Worm (Caenorhabditis elegans) whole organism, late embryonic: ENCODE results near the gene gstk-2.
A peak's percentile ranks its signal among the peaks of the same experiment; 100 is the strongest.

Source experiments
- C08G9.2 ChIP-seq: sonication (generic microtip); optimal IDR thresholded peaks from 2 replicates; lab custom pipeline; 2016; ENCODE audit warnings: mild to moderate bottlenecking, missing genetic modification characterization, moderate library complexity, missing compliant biosample characterization
- K09A11.1 ChIP-seq: sonication (generic microtip); optimal IDR thresholded peaks from 2 replicates; lab custom pipeline; 2017; ENCODE audit warnings: antibody characterized with exemption, mild to moderate bottlenecking, missing genetic modification characterization, missing compliant biosample characterization; ENCODE audit not compliant: insufficient read depth
- T23F11.4 ChIP-seq: fragments of 200-800 bp; sonication (Bioruptor generic); optimal IDR thresholded peaks from 2 replicates; lab custom pipeline; 2018; ENCODE audit warnings: mild to moderate bottlenecking, missing genetic modification characterization, missing compliant biosample characterization
- ahr-1 ChIP-seq: sonication (generic microtip); optimal IDR thresholded peaks from 2 replicates; lab custom pipeline; 2016; ENCODE audit warnings: missing genetic modification characterization, missing compliant biosample characterization
- ama-1 ChIP-seq: fragments of 150-350 bp; optimal IDR thresholded peaks from 2 replicates; lab custom pipeline; 2014
- ceh-14 ChIP-seq: sonication (generic microtip); optimal IDR thresholded peaks from 2 replicates; lab custom pipeline; 2016; ENCODE audit warnings: missing genotype, missing genetic modification characterization, missing compliant biosample characterization
- ceh-18 ChIP-seq: sonication (generic microtip); optimal IDR thresholded peaks from 2 replicates; lab custom pipeline; 2016; ENCODE audit warnings: missing genetic modification characterization, missing compliant biosample characterization
- ceh-19 ChIP-seq: fragments of 200-800 bp; sonication (Bioruptor generic); optimal IDR thresholded peaks from 2 replicates; lab custom pipeline; 2018; ENCODE audit warnings: mild to moderate bottlenecking, missing genetic modification characterization, missing compliant biosample characterization
- ceh-2 ChIP-seq: sonication (generic microtip); optimal IDR thresholded peaks from 2 replicates; lab custom pipeline; 2016; ENCODE audit warnings: missing genotype, missing genetic modification characterization, missing compliant biosample characterization
- ceh-22 ChIP-seq: sonication (generic microtip); optimal IDR thresholded peaks from 2 replicates; lab custom pipeline; 2017; ENCODE audit warnings: missing biosample characterization, missing genetic modification characterization
- ceh-30 ChIP-seq: fragments of 150-350 bp; optimal IDR thresholded peaks from 2 replicates; lab custom pipeline; 2014; ENCODE audit warnings: missing biosample characterization, missing genetic modification characterization
- ceh-31 ChIP-seq: sonication (generic microtip); optimal IDR thresholded peaks from 2 replicates; lab custom pipeline; 2016; ENCODE audit warnings: missing genetic modification characterization, missing compliant biosample characterization
- ceh-34 ChIP-seq: sonication (generic microtip); optimal IDR thresholded peaks from 2 replicates; lab custom pipeline; 2016; ENCODE audit warnings: mild to moderate bottlenecking, missing genetic modification characterization, missing compliant biosample characterization
- ceh-45 ChIP-seq: fragments of 200-800 bp; sonication (Bioruptor generic); IDR thresholded peaks from 2 replicates; pipeline ENCODE4 v1.3.6; 2022; ENCODE audit warnings: missing genetic modification reagents, missing genetic modification characterization, missing compliant biosample characterization
- ceh-48 ChIP-seq: sonication (generic microtip); optimal IDR thresholded peaks from 2 replicates; lab custom pipeline; 2016; ENCODE audit warnings: missing genetic modification characterization, inconsistent platforms, missing compliant biosample characterization
- ceh-9 ChIP-seq: sonication (generic microtip); optimal IDR thresholded peaks from 2 replicates; lab custom pipeline; 2016; ENCODE audit warnings: mild to moderate bottlenecking, missing genetic modification characterization, inconsistent platforms, missing compliant biosample characterization
- che-1 ChIP-seq: sonication (generic microtip); optimal IDR thresholded peaks from 2 replicates; lab custom pipeline; 2016; ENCODE audit warnings: mild to moderate bottlenecking, missing genetic modification characterization, missing compliant biosample characterization
- dve-1 ChIP-seq: sonication (generic microtip); optimal IDR thresholded peaks from 2 replicates; lab custom pipeline; 2017; ENCODE audit warnings: antibody characterized with exemption, mild to moderate bottlenecking, missing genetic modification characterization, missing compliant biosample characterization
- elt-2 ChIP-seq: sonication (generic microtip); optimal IDR thresholded peaks from 2 replicates; lab custom pipeline; 2016; ENCODE audit warnings: missing genetic modification reagents, missing genetic modification characterization, missing compliant biosample characterization
- ets-4 ChIP-seq: sonication (generic microtip); optimal IDR thresholded peaks from 2 replicates; lab custom pipeline; 2016; ENCODE audit warnings: missing genetic modification characterization, missing compliant biosample characterization
- eyg-1 ChIP-seq: sonication (generic microtip); optimal IDR thresholded peaks from 2 replicates; lab custom pipeline; 2016; ENCODE audit warnings: missing genotype, missing genetic modification characterization, missing compliant biosample characterization
- fax-1 ChIP-seq: sonication (generic microtip); optimal IDR thresholded peaks from 2 replicates; lab custom pipeline; 2016; ENCODE audit warnings: missing genotype, missing genetic modification characterization, missing compliant biosample characterization
- fkh-10 ChIP-seq: fragments of 150-350 bp; optimal IDR thresholded peaks from 2 replicates; lab custom pipeline; 2014; ENCODE audit warnings: missing biosample characterization, missing genetic modification reagents, missing genetic modification characterization
- gmeb-2 ChIP-seq: sonication (generic microtip); optimal IDR thresholded peaks from 2 replicates; lab custom pipeline; 2016; ENCODE audit warnings: missing genetic modification characterization, inconsistent platforms, missing compliant biosample characterization
- hlh-8 ChIP-seq: sonication (generic microtip); optimal IDR thresholded peaks from 2 replicates; lab custom pipeline; 2016; ENCODE audit warnings: missing genotype, missing genetic modification characterization, missing compliant biosample characterization
- mec-3 ChIP-seq: sonication (generic microtip); optimal IDR thresholded peaks from 2 replicates; lab custom pipeline; 2016; ENCODE audit warnings: borderline replicate concordance, missing genetic modification characterization, missing compliant biosample characterization
- nfya-1 ChIP-seq: sonication (generic microtip); optimal IDR thresholded peaks from 2 replicates; lab custom pipeline; 2017; ENCODE audit warnings: missing genetic modification characterization, mild to moderate bottlenecking, missing compliant biosample characterization, antibody characterized with exemption, moderate library complexity
- nhr-11 ChIP-seq: fragments of 150-350 bp; optimal IDR thresholded peaks from 2 replicates; lab custom pipeline; 2014; ENCODE audit warnings: missing biosample characterization, missing genetic modification characterization
- npax-4 ChIP-seq: sonication (generic microtip); optimal IDR thresholded peaks from 2 replicates; lab custom pipeline; 2016; ENCODE audit warnings: missing genetic modification characterization, missing compliant biosample characterization
- pag-3 ChIP-seq: sonication (generic microtip); optimal IDR thresholded peaks from 2 replicates; lab custom pipeline; 2016; ENCODE audit warnings: missing compliant biosample characterization, missing genetic modification characterization, borderline replicate concordance
- pax-1 ChIP-seq: fragments of 150-350 bp; optimal IDR thresholded peaks from 2 replicates; lab custom pipeline; 2014; ENCODE audit warnings: missing biosample characterization, missing genetic modification characterization
- pqm-1 ChIP-seq: sonication (generic microtip); optimal IDR thresholded peaks from 2 replicates; lab custom pipeline; 2016; ENCODE audit warnings: missing genetic modification characterization, missing compliant biosample characterization
- pros-1 ChIP-seq: fragments of 150-350 bp; optimal IDR thresholded peaks from 2 replicates; lab custom pipeline; 2014; ENCODE audit warnings: missing biosample characterization, missing genetic modification reagents, missing genetic modification characterization
- rnt-1 ChIP-seq: sonication (generic microtip); optimal IDR thresholded peaks from 2 replicates; lab custom pipeline; 2016; ENCODE audit warnings: missing genetic modification characterization, missing compliant biosample characterization
- tbx-2 ChIP-seq: sonication (generic microtip); optimal IDR thresholded peaks from 2 replicates; lab custom pipeline; 2016; ENCODE audit warnings: missing genetic modification characterization, missing compliant biosample characterization
- ttx-3 ChIP-seq: sonication (generic microtip); optimal IDR thresholded peaks from 2 replicates; lab custom pipeline; 2016; ENCODE audit warnings: missing genetic modification reagents, missing genetic modification characterization, missing compliant biosample characterization
- unc-3 ChIP-seq, 2 experiments: fragments of 200-800 bp in 1 of 2; sonication (Bioruptor generic) in 1 of 2; sonication (generic microtip) in 1 of 2; conservative IDR thresholded peaks in 1 of 2; optimal IDR thresholded peaks in 1 of 2; 2 replicates each; pipeline versions ENCODE4 v1.3.6 to Lab custom; 2016 to 2022; ENCODE audit warnings: missing compliant biosample characterization in 2 of 2, missing genetic modification characterization in 2 of 2, missing genetic modification reagents in 1 of 2
- unc-42 ChIP-seq: sonication (generic microtip); optimal IDR thresholded peaks from 2 replicates; lab custom pipeline; 2016; ENCODE audit warnings: missing genotype, missing genetic modification characterization, missing compliant biosample characterization
- unc-55 ChIP-seq: sonication (generic microtip); optimal IDR thresholded peaks from 2 replicates; lab custom pipeline; 2017; ENCODE audit warnings: missing biosample characterization, missing genetic modification reagents, missing genetic modification characterization
- unc-86 ChIP-seq: sonication (generic microtip); optimal IDR thresholded peaks from 2 replicates; lab custom pipeline; 2016; ENCODE audit warnings: missing genetic modification characterization, missing compliant biosample characterization
- zip-5 ChIP-seq: sonication (generic microtip); optimal IDR thresholded peaks from 2 replicates; lab custom pipeline; 2016; ENCODE audit warnings: missing genetic modification characterization, missing compliant biosample characterization

Gene gstk-2

DNA sequence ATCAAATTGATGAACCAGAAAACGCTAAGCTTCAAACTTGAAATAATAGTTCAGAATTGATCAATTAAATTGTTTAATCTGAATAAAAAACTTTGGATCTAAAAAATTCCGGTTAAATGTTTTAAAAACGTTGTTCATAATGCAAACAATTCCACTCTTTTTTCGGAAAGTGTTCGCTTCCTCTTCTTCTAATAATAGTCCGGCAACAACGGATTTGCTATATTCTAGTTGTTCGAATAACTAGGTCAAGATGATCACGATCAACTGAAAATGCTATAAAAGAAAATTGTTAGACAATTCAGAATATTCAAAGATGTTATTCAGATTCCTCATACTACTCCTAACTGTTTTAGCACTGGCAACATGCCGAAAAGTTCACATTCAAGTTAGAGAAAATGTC is 11.1 kb downstream of the gstk-2 start, which contains the start of gene D2024.4:
TSS of gene D2024.4 (plus strand) at position 301 of the 400 bp plus-strand sequence.
- TF ChIP-seq nhr-11 (tag; lab: Kevin White, UChicago), result no peak
- TF ChIP-seq ets-4 (tag; lab: Kevin White, UChicago), result no peak
- TF ChIP-seq ama-1, result no peak
- no peak for TF ChIP-seq elt-2
- no peak for TF ChIP-seq pag-3
- no peak for TF ChIP-seq mec-3 (tag; lab: Kevin White, UChicago)

- TF ChIP-seq rnt-1 (tag; lab: Kevin White, UChicago) (peak; percentile 47), unc-86 (peak; percentile 3), ceh-2 (tag; lab: Kevin White, UChicago) (peak; percentile 46), ceh-18 (tag; lab: Kevin White, UChicago) (peak; percentile 21), tbx-2 (tag; lab: Kevin White, UChicago) (peak; percentile 79), ceh-34 (peak; percentile 61), ceh-45 (GFP tag; lab: Robert Waterston, UW) (no peak), ceh-14 (peak; percentile 62), pqm-1 (tag; lab: Kevin White, UChicago) (peak; percentile 2), K09A11.1 (tag; lab: Kevin White, UChicago) (no peak), T23F11.4 (GFP tag; lab: Kevin White, UChicago) (no peak), unc-55 (no peak), ceh-48 (tag; lab: Kevin White, UChicago) (peak; percentile 95), eyg-1 (tag; lab: Kevin White, UChicago) (no peak), unc-3 (GFP tag; conservative IDR thresholded peaks at IDR 0.05; lab: Robert Waterston, UW) (no peak), unc-3 (tag; optimal IDR thresholded peaks at IDR 0.05; lab: Kevin White, UChicago) (peak; percentile 37), ttx-3 (tag; lab: Kevin White, UChicago) (no peak), zip-5 (peak; percentile 32), ceh-31 (peak; percentile 90), ets-4 (tag; lab: Kevin White, UChicago) (peak; percentile 54), nfya-1 (tag; lab: Kevin White, UChicago) (peak; percentile 5), C08G9.2 (peak; percentile 40), ceh-22 (no peak), unc-42 (tag; lab: Kevin White, UChicago) (peak; percentile 37), hlh-8 (tag; lab: Kevin White, UChicago) (peak; percentile 39), elt-2 (peak; percentile 43), fax-1 (peak; percentile 63), ceh-19 (GFP tag; lab: Kevin White, UChicago) (no peak)
Observed at ce11 chrIV:7230198-7230597, 11.9 kb downstream of the gstk-2 start, which contains the start of gene cap-1. TSS of gene cap-1 (minus strand) at chrIV:7230223.

DNA sequence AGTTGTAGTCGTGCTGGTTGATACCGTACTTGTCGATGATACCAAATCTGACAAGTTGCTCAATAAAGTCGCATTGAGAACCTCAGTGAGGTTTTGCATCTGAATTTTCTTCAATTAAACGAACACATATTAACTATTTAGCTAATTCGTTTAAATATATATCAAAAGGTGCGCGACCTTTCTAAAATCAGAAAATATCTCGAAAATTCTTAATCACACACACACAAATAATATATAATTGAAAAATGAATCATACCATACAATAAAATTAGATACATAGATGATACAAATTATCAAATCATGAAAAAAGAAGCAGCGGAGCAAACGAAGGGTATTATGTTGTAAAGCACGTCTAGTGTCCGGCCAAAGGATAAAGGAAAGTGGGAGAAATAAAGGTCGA is 13.9 kb downstream of the gstk-2 start, which contains the start of gene D2024.5:
TSS of gene D2024.5 (minus strand) at position 101 of the 400 bp plus-strand sequence.
- TF ChIP-seq gmeb-2, result no peak
- no peak for TF ChIP-seq pax-1 (tag; lab: Kevin White, UChicago)
- TF ChIP-seq fkh-10 (GFP tag; lab: Kevin White, UChicago), result no peak
- TF ChIP-seq ceh-30 (tag; lab: Kevin White, UChicago), result no peak
- no peak for TF ChIP-seq che-1
- no peak for TF ChIP-seq npax-4 (tag; lab: Kevin White, UChicago)
- TF ChIP-seq dve-1 (tag; lab: Kevin White, UChicago), result no peak
- no peak for TF ChIP-seq ceh-31
- no peak for TF ChIP-seq unc-3 (GFP tag; conservative IDR thresholded peaks at IDR 0.05; lab: Robert Waterston, UW)
- no peak for TF ChIP-seq unc-3 (tag; optimal IDR thresholded peaks at IDR 0.05; lab: Kevin White, UChicago)
- TF ChIP-seq pros-1 (tag; lab: Kevin White, UChicago), result no peak
- no peak for TF ChIP-seq ceh-9 (tag; lab: Kevin White, UChicago)
- no peak for TF ChIP-seq ahr-1 (tag; lab: Kevin White, UChicago)
